Fruit fly (Drosophila melanogaster) S2 (cell line): Measurements from ENCODE around the gene Mettl3.

ENCODE experiments used
- CG8478 ChIP-seq: fragments of >200 bp; optimal IDR thresholded peaks from 2 replicates; lab custom pipeline; 2018
- CTCF ChIP-seq, 2 experiments: fragments of >200 bp; optimal IDR thresholded peaks; 2 replicates each; lab custom pipeline; 2018

DNA sequence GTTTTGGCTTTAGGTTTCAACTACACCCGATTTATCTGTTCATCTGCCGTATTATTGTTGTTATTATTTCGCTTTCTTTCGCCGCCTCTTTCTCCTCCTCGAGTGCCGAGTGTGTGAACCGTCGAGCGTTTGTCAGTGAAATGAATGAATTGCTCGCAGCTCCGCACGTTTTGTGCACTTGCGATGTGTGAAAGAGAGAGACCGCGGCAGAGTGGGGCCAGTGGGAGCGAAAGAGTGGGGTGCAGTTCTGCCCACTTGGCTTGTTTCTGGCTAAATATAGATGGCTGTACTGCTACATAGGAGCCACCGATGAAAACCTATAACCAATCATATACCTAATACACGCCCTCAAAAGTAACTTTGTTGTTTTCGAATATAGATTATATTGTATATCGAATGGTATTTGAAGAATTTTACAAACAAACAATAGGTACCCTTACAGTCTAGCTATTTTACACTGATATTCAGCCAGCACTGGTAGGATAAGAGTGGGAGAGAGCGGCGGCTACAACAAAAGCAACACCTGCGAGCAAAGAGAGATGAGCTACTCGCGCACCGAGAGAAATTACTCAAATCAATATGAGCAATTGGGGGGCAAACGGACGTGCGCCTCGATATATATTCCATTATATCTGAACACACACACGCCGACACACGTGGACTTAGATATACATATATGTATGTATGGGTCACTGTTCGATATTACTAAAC is 25.4 kb upstream of the Mettl3 start:
- TF ChIP-seq CTCF (optimal IDR thresholded peaks at IDR 0.05; lab: Kevin White, UChicago) (no peak), CG8478 (lab: Kevin White, UChicago) (no peak)
